Worm (Caenorhabditis elegans): ENCODE measurements around the gene npr-31.

ce11 chrII:7126457-7126856 is 17.9 kb upstream of the npr-31 start, which contains the start of gene F10E7.1:
- no peak for TF ChIP-seq nhr-10 (tag; optimal IDR thresholded peaks at IDR 0.05)
- no peak for TF ChIP-seq aly-2 (tag; optimal IDR thresholded peaks at IDR 0.05)
- no peak for TF ChIP-seq zag-1 (tag; optimal IDR thresholded peaks at IDR 0.05)
- no peak for TF ChIP-seq nhr-12 (tag; optimal IDR thresholded peaks at IDR 0.05)
- no peak for TF ChIP-seq nhr-237 (tag; optimal IDR thresholded peaks at IDR 0.05)
- no peak for TF ChIP-seq elt-1 (tag; optimal IDR thresholded peaks at IDR 0.05)
- no peak for TF ChIP-seq nhr-77 (tag; optimal IDR thresholded peaks at IDR 0.05)
- no peak for TF ChIP-seq skn-1 (tag; optimal IDR thresholded peaks at IDR 0.05)
- no peak for TF ChIP-seq ZK546.5 (tag; optimal IDR thresholded peaks at IDR 0.05)
